Worm (Caenorhabditis elegans) whole organism, early embryonic: ENCODE results near the gene Y97E10AL.1.

Experiments
- B0310.2 ChIP-seq: sonication (generic microtip); optimal IDR thresholded peaks from 2 replicates; lab custom pipeline; 2016; ENCODE audit warnings: mild to moderate bottlenecking, missing genetic modification characterization, missing compliant biosample characterization
- ama-1 ChIP-seq: fragments of 150-350 bp; optimal IDR thresholded peaks from 2 replicates; lab custom pipeline; 2014
- ceh-13 ChIP-seq: fragments of 200-800 bp; sonication (Bioruptor generic); optimal IDR thresholded peaks from 2 replicates; lab custom pipeline; 2018; ENCODE audit warnings: mild to moderate bottlenecking, missing genetic modification characterization, missing compliant biosample characterization
- ets-7 ChIP-seq: sonication (generic microtip); optimal IDR thresholded peaks from 2 replicates; lab custom pipeline; 2016; ENCODE audit warnings: missing genotype, missing genetic modification characterization, missing compliant biosample characterization
- flt-1 ChIP-seq: fragments of 200-800 bp; sonication (Bioruptor generic); IDR thresholded peaks from 2 replicates; pipeline ENCODE4 v1.3.6; 2022; ENCODE audit warnings: missing genetic modification characterization, missing compliant biosample characterization
- hmbx-1 ChIP-seq: sonication (generic microtip); optimal IDR thresholded peaks from 2 replicates; lab custom pipeline; 2016; ENCODE audit warnings: mild to moderate bottlenecking, missing genetic modification characterization, missing compliant biosample characterization
- hmg-4 ChIP-seq: fragments of 200-800 bp; sonication (Bioruptor generic); optimal IDR thresholded peaks from 2 replicates; lab custom pipeline; 2018; ENCODE audit warnings: mild to moderate bottlenecking, missing genetic modification characterization, missing compliant biosample characterization
- hnd-1 ChIP-seq: sonication (generic microtip); optimal IDR thresholded peaks from 2 replicates; lab custom pipeline; 2016; ENCODE audit warnings: missing genetic modification characterization, missing compliant biosample characterization
- scrt-1 ChIP-seq: fragments of 200-800 bp; sonication (Bioruptor generic); IDR thresholded peaks from 2 replicates; pipeline ENCODE4 v1.3.6; 2022; ENCODE audit warnings: missing genetic modification characterization, missing compliant biosample characterization
- sea-1 ChIP-seq: fragments of 200-800 bp; sonication (Bioruptor generic); conservative IDR thresholded peaks from 2 replicates; pipeline ENCODE4 v1.3.6; 2022; ENCODE audit warnings: missing genetic modification characterization, missing compliant biosample characterization
- tbx-37 ChIP-seq: fragments of 200-800 bp; sonication (Bioruptor generic); conservative IDR thresholded peaks from 2 replicates; pipeline ENCODE4 v1.3.6; 2022; ENCODE audit warnings: missing genetic modification reagents, missing genetic modification characterization, missing compliant biosample characterization
- tra-4 ChIP-seq: sonication (generic microtip); optimal IDR thresholded peaks from 2 replicates; lab custom pipeline; 2017; ENCODE audit warnings: missing genetic modification characterization, missing compliant biosample characterization

DNA sequence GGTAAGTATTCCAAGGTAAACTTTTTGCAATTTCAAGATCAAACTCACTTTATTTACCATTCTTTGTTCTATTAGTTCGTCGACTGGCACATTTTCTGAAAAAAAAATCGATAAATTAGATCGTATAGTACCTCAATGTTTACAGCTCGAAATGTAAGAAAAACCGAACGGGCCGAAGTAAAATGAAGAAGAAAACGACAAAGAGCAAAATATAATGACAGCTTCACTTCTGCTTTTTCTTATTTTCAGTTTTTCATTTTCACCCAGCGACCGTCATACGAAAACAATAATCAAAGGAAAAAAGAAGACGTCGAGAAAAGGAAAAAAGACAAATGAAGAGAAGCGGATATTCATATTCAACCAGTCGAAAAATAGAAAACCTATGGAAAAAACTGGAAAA lies 16.9 kb upstream of the Y97E10AL.1 start, which contains the start of gene che-7:
- TF ChIP-seq hnd-1 (no peak), hmbx-1 (tag; lab: Kevin White, UChicago) (no peak), ets-7 (no peak), B0310.2 (tag; lab: Kevin White, UChicago) (no peak), tbx-37 (GFP tag; lab: Robert Waterston, UW) (no peak), sea-1 (GFP tag; lab: Robert Waterston, UW) (no peak), ama-1 (lab: Kevin White, UChicago) (no peak), hmg-4 (GFP tag; lab: Kevin White, UChicago) (no peak), flt-1 (no peak), scrt-1 (no peak), ceh-13 (GFP tag; lab: Kevin White, UChicago) (no peak), tra-4 (tag; lab: Kevin White, UChicago) (no peak)
